Worm (Caenorhabditis elegans) whole organism, L2 larva: ENCODE results near the gene chil-14.

Experiments
- R02D3.7 ChIP-seq: fragments of 150-350 bp; optimal IDR thresholded peaks from 2 replicates; lab custom pipeline; 2014; ENCODE audit warnings: missing biosample characterization, missing genetic modification characterization
- ceh-16 ChIP-seq: fragments of 150-350 bp; optimal IDR thresholded peaks from 2 replicates; lab custom pipeline; 2014; ENCODE audit warnings: missing biosample characterization, missing genetic modification characterization

DNA sequence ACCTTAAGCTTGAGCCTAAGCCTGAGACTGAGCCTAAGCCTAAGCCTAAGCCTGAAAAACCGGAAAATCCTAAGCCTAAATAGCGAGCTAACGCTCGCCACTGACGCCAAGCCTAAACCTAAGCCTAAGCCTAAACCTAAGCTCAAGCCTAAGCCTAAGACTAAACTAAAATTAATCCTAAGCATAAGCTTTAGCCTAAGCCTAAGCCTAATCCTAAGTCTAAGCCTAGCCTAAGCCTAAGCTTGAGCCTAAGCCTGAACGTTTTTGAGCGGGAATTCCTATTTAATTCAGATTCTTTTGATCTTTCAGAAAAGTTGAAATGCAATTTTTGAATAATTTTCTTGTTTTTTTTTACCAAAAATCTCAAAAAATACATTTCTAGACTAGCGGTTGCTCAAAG lies 38.7 kb upstream of the chil-14 start:
- TF ChIP-seq R02D3.7 (tag; lab: Kevin White, UChicago) (no peak), ceh-16 (tag; lab: Kevin White, UChicago) (no peak)
